Worm (Caenorhabditis elegans): ENCODE results near the gene C06A6.2.
A peak's percentile ranks its signal among the peaks of the same experiment; 100 is the strongest.

Gene C06A6.2

DNA sequence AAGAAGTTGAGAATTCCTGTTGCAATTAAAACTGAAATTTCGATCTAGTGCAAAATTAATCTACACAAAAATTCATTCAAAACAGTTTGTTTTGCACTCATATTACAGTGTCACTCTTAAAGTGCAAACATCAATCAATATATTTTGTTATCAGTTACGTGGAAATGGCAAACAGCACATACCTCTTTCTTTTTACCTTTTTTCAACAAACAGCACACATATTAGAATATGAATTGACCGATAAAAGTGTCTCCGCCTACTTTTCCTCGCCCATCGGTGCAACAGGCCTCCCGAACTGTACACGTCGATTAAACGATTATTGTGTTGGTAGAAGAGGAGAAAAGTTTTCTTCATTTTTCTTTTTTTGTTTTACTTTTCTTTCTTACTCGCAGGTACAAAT is 5.2 kb upstream of the C06A6.2 start (continued):
- TF ChIP-seq F49E8.2 (tag; optimal IDR thresholded peaks at IDR 0.05; ENCODE audit: borderline replicate concordance) (no peak), nhr-76 (tag; optimal IDR thresholded peaks at IDR 0.05) (no peak), F26F4.8 (GFP tag; conservative IDR thresholded peaks at IDR 0.05) (no peak), saeg-2 (GFP tag; IDR thresholded peaks at IDR 0.05) (no peak), nhr-48 (tag; optimal IDR thresholded peaks at IDR 0.05) (peak; percentile 25), mep-1 (tag; optimal IDR thresholded peaks at IDR 0.05) (no peak), nhr-77 (tag; optimal IDR thresholded peaks at IDR 0.05) (peak; percentile 34), lin-38 (GFP tag; IDR thresholded peaks at IDR 0.05) (no peak), daf-8 (GFP tag; IDR thresholded peaks at IDR 0.05) (no peak), mdl-1 (tag; optimal IDR thresholded peaks at IDR 0.05) (no peak), mxl-3 (GFP tag; optimal IDR thresholded peaks at IDR 0.05) (no peak), aha-1 (tag) (peak; percentile 31), dmd-9 (GFP tag; IDR thresholded peaks at IDR 0.05) (no peak), zfp-2 (tag; optimal IDR thresholded peaks at IDR 0.05) (no peak), php-3 (GFP tag; IDR thresholded peaks at IDR 0.05) (peak; percentile 73), daf-16 (GFP tag; optimal IDR thresholded peaks at IDR 0.05) (no peak), daf-16 (tag; optimal IDR thresholded peaks at IDR 0.05) (peak; percentile 94), ceh-28 (tag; optimal IDR thresholded peaks at IDR 0.05) (no peak), hif-1 (tag; optimal IDR thresholded peaks at IDR 0.05) (peak in 1 of 2 experiments; percentile 1)

DNA sequence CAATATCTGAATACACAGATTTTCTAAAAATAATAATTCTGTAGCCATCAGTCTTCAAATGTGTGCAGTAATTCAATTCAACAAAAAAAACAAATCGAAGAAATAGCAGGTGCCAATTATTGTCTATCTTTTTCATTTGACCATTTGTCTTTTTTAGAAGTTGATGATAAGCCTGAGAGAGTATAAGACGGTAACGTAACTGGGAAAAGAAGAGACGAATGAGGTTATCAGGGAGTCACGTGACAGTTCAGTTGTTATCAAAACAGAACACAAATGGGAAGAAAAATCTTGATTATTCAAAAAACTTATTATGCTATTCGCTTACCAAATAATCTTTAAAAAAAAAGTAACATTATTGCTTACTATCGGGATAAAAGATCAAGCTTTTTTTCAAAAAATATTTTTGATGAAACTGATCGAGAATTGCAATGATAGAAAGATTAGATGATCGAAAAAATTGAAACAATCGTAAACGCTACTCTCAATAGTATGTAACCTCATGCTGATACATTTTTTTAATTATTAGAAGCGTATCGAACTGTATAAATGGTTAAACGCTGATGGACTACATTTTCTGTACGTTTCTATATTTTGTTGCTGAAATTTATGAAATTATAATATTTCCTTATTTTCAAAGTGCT is 2.0 kb upstream of the C06A6.2 start:
- TF ChIP-seq php-3 (GFP tag; IDR thresholded peaks at IDR 0.05), result peak; percentile 48; the same call in 1 of the 2 replicates
- peak in 1 of 2 experiments; percentile 4 for TF ChIP-seq daf-16 (GFP tag; optimal IDR thresholded peaks at IDR 0.05)
- TF ChIP-seq daf-16 (tag; optimal IDR thresholded peaks at IDR 0.05), result peak; percentile 94
- no peak for TF ChIP-seq nhr-42 (GFP tag; IDR thresholded peaks at IDR 0.05)
- TF ChIP-seq saeg-2 (GFP tag; IDR thresholded peaks at IDR 0.05), result no peak
- peak; percentile 77 for TF ChIP-seq hlh-30 (tag; optimal IDR thresholded peaks at IDR 0.05; ENCODE audit: insufficient read depth)
- no peak for TF ChIP-seq nhr-10 (tag; optimal IDR thresholded peaks at IDR 0.05)
- 0 out of 2 replicates have a peak, but pooled peaks have one; percentile 15 for TF ChIP-seq nhr-41 (GFP tag; IDR thresholded peaks at IDR 0.05)
- no peak for TF ChIP-seq ZK337.2 (GFP tag; IDR thresholded peaks at IDR 0.05)
- no peak for TF ChIP-seq rbr-2 (tag; optimal IDR thresholded peaks at IDR 0.05)
- TF ChIP-seq ctbp-1 (GFP tag; IDR thresholded peaks at IDR 0.05), result no peak
- no peak for TF ChIP-seq madf-5 (GFP tag; IDR thresholded peaks at IDR 0.05)
- TF ChIP-seq ceh-32 (tag; optimal IDR thresholded peaks at IDR 0.05; ENCODE audit: poor library complexity), result no peak
- no peak for TF ChIP-seq ztf-11 (tag; optimal IDR thresholded peaks at IDR 0.05)
- TF ChIP-seq hlh-11 (tag; optimal IDR thresholded peaks at IDR 0.05), result peak; percentile 85
- peak; percentile 39 for TF ChIP-seq mep-1 (tag; optimal IDR thresholded peaks at IDR 0.05)
- no peak for TF ChIP-seq dmd-8 (GFP tag; IDR thresholded peaks at IDR 0.05)
- no peak for TF ChIP-seq aly-2 (tag; optimal IDR thresholded peaks at IDR 0.05)
- no peak for TF ChIP-seq nhr-76 (tag; optimal IDR thresholded peaks at IDR 0.05)
- peak; percentile 56 for TF ChIP-seq nhr-77 (tag; optimal IDR thresholded peaks at IDR 0.05)
- no peak for TF ChIP-seq Y48G9A.11 (GFP tag; IDR thresholded peaks at IDR 0.05)
- TF ChIP-seq arid-1 (GFP tag; conservative IDR thresholded peaks at IDR 0.05), result no peak
- no peak for TF ChIP-seq tra-1 (GFP tag; IDR thresholded peaks at IDR 0.05)
- TF ChIP-seq dpl-1 (GFP tag; optimal IDR thresholded peaks at IDR 0.05), result no peak
- no peak for TF ChIP-seq mes-2 (tag; optimal IDR thresholded peaks at IDR 0.05; ENCODE audit: poor library complexity, severe bottlenecking)
- peak; percentile 69 for TF ChIP-seq pqm-1 (tag; optimal IDR thresholded peaks at IDR 0.05)
- TF ChIP-seq snpc-1.2 (GFP tag; IDR thresholded peaks at IDR 0.05), result no peak
- TF ChIP-seq lin-29 (GFP tag; IDR thresholded peaks at IDR 0.05), result no peak
- TF ChIP-seq Y5F2A.4 (GFP tag; optimal IDR thresholded peaks at IDR 0.05), result no peak
- peak; percentile 42; the same call in 1 of the 2 replicates for TF ChIP-seq T26A8.4 (GFP tag; IDR thresholded peaks at IDR 0.05)
- TF ChIP-seq nhr-111 (GFP tag; optimal IDR thresholded peaks at IDR 0.05), result no peak
- peak; percentile 71 for TF ChIP-seq nhr-28 (tag; optimal IDR thresholded peaks at IDR 0.05)
- TF ChIP-seq set-16 (GFP tag; IDR thresholded peaks at IDR 0.05), result no peak
- no peak for TF ChIP-seq ama-1 (optimal IDR thresholded peaks at IDR 0.05)
- peak; percentile 87 for TF ChIP-seq dmd-6 (GFP tag; IDR thresholded peaks at IDR 0.05)
- TF ChIP-seq F37D6.2 (tag; optimal IDR thresholded peaks at IDR 0.05), result no peak
- no peak for TF ChIP-seq mxl-3 (GFP tag; optimal IDR thresholded peaks at IDR 0.05)
- TF ChIP-seq ceh-62 (tag; optimal IDR thresholded peaks at IDR 0.05), result no peak

Data from whole organism, L4 larva.